Worm (Caenorhabditis elegans) whole organism, young adult: ENCODE measurements around the gene catp-2.

Experiments used
- B0336.3 ChIP-seq: fragments of 200-800 bp; sonication (Bioruptor generic); IDR thresholded peaks from 2 replicates; pipeline ENCODE4 v1.3.6; 2022; ENCODE audit warnings: missing genetic modification characterization, missing compliant biosample characterization
- C17E4.6 ChIP-seq: fragments of 200-800 bp; sonication (Bioruptor generic); IDR thresholded peaks from 2 replicates; pipeline ENCODE4 v1.3.6; 2022; ENCODE audit warnings: missing genetic modification reagents, missing genetic modification characterization, missing compliant biosample characterization
- F23B12.7 ChIP-seq: sonication (generic microtip); optimal IDR thresholded peaks from 2 replicates; lab custom pipeline; 2017; ENCODE audit warnings: missing genetic modification characterization, mild to moderate bottlenecking, missing compliant biosample characterization, antibody characterized with exemption, moderate library complexity; ENCODE audit not compliant: insufficient read depth
- F55B11.4 ChIP-seq: sonication (generic microtip); optimal IDR thresholded peaks from 2 replicates; lab custom pipeline; 2016; ENCODE audit warnings: missing compliant biosample characterization, missing genetic modification characterization, borderline replicate concordance; ENCODE audit not compliant: insufficient read depth
- F57A8.1 ChIP-seq: fragments of 200-800 bp; sonication (Bioruptor generic); optimal IDR thresholded peaks from 2 replicates; lab custom pipeline; 2018; ENCODE audit warnings: mild to moderate bottlenecking, missing genetic modification characterization, moderate library complexity, missing compliant biosample characterization
- Y56A3A.18 ChIP-seq: fragments of 200-800 bp; sonication (Bioruptor generic); IDR thresholded peaks from 2 replicates; pipeline ENCODE4 v1.3.6; 2022; ENCODE audit warnings: missing genetic modification reagents, missing genetic modification characterization, missing compliant biosample characterization
- aptf-2 ChIP-seq: fragments of 200-800 bp; sonication (Bioruptor generic); conservative IDR thresholded peaks from 2 replicates; pipeline ENCODE4 v1.3.6; 2022; ENCODE audit warnings: missing genetic modification reagents, missing genetic modification characterization, missing compliant biosample characterization
- attf-6 ChIP-seq: fragments of 200-800 bp; sonication (Bioruptor generic); IDR thresholded peaks from 2 replicates; pipeline ENCODE4 v1.3.6; 2022; ENCODE audit warnings: missing genetic modification reagents, missing genetic modification characterization, missing compliant biosample characterization
- bed-2 ChIP-seq: fragments of 200-800 bp; sonication (Bioruptor generic); IDR thresholded peaks from 2 replicates; pipeline ENCODE4 v1.3.6; 2022; ENCODE audit warnings: missing genetic modification reagents, missing genetic modification characterization, missing compliant biosample characterization
- ccch-3 ChIP-seq: fragments of 200-800 bp; sonication (Bioruptor generic); optimal IDR thresholded peaks from 2 replicates; lab custom pipeline; 2018; ENCODE audit warnings: mild to moderate bottlenecking, missing genetic modification characterization, missing compliant biosample characterization
- ceh-100 ChIP-seq: fragments of 200-800 bp; sonication (Bioruptor generic); IDR thresholded peaks from 2 replicates; pipeline ENCODE4 v1.3.6; 2022; ENCODE audit warnings: missing genetic modification reagents, missing genetic modification characterization, missing compliant biosample characterization
- egl-44 ChIP-seq: fragments of 200-800 bp; sonication (Bioruptor generic); IDR thresholded peaks from 2 replicates; pipeline ENCODE4 v1.3.6; 2022; ENCODE audit warnings: missing genetic modification reagents, missing genetic modification characterization, missing compliant biosample characterization
- ets-4 ChIP-seq: fragments of 200-800 bp; sonication (Bioruptor generic); optimal IDR thresholded peaks from 2 replicates; lab custom pipeline; 2018; ENCODE audit warnings: mild to moderate bottlenecking, missing genetic modification characterization, missing compliant biosample characterization
- him-1 ChIP-seq: sonication (generic microtip); optimal IDR thresholded peaks from 2 replicates; lab custom pipeline; 2016; ENCODE audit warnings: missing genotype, missing genetic modification reagents, missing genetic modification characterization, missing compliant biosample characterization
- hmg-20 ChIP-seq: fragments of 200-800 bp; sonication (Bioruptor generic); IDR thresholded peaks from 2 replicates; pipeline ENCODE4 v1.3.6; 2022; ENCODE audit warnings: missing genetic modification reagents, missing genetic modification characterization, missing compliant biosample characterization
- hrde-1 ChIP-seq: sonication (generic microtip); optimal IDR thresholded peaks from 2 replicates; lab custom pipeline; 2016; ENCODE audit warnings: missing genetic modification characterization, mild to moderate bottlenecking, missing compliant biosample characterization, moderate library complexity, missing genotype, missing genetic modification reagents, borderline replicate concordance
- lag-1 ChIP-seq: fragments of 200-800 bp; sonication (Bioruptor generic); IDR thresholded peaks from 2 replicates; pipeline ENCODE4 v1.3.6; 2022; ENCODE audit warnings: missing genetic modification reagents, missing genetic modification characterization, missing compliant biosample characterization
- lin-26 ChIP-seq: fragments of 200-800 bp; sonication (Bioruptor generic); IDR thresholded peaks from 2 replicates; pipeline ENCODE4 v1.3.6; 2022; ENCODE audit warnings: missing genetic modification reagents, missing genetic modification characterization, missing compliant biosample characterization
- lin-35 ChIP-seq, 3 experiments: fragments of 150-350 bp in 2 of 3; sonication (generic microtip) in 1 of 3; optimal IDR thresholded peaks; 2 replicates each; lab custom pipeline; 2014 to 2018; ENCODE audit warnings: missing biosample characterization in 3 of 3, missing genetic modification characterization in 3 of 3, missing genetic modification reagents in 3 of 3
- lin-40 ChIP-seq: sonication (generic microtip); optimal IDR thresholded peaks from 2 replicates; lab custom pipeline; 2016; ENCODE audit warnings: missing genetic modification characterization, mild to moderate bottlenecking, missing compliant biosample characterization, missing genotype, missing genetic modification reagents
- mcd-1 ChIP-seq: fragments of 200-800 bp; sonication (Bioruptor generic); IDR thresholded peaks from 2 replicates; pipeline ENCODE4 v1.3.6; 2022; ENCODE audit warnings: missing genetic modification reagents, missing genetic modification characterization, missing compliant biosample characterization
- mes-4 ChIP-seq: sonication (generic microtip); optimal IDR thresholded peaks from 2 replicates; lab custom pipeline; 2016; ENCODE audit warnings: missing genotype, missing genetic modification characterization, missing compliant biosample characterization
- nfya-1 ChIP-seq: sonication (generic microtip); optimal IDR thresholded peaks from 2 replicates; lab custom pipeline; 2017; ENCODE audit warnings: antibody characterized with exemption, missing compliant biosample characterization, missing genetic modification characterization, borderline replicate concordance; ENCODE audit not compliant: insufficient read depth
- nfyb-1 ChIP-seq: fragments of 200-800 bp; sonication (Bioruptor generic); IDR thresholded peaks from 2 replicates; pipeline ENCODE4 v1.3.6; 2022; ENCODE audit warnings: missing genetic modification reagents, missing genetic modification characterization, missing compliant biosample characterization
- nhr-120 ChIP-seq: fragments of 200-800 bp; sonication (Bioruptor generic); IDR thresholded peaks from 2 replicates; pipeline ENCODE4 v1.3.6; 2022; ENCODE audit warnings: missing genetic modification characterization, missing compliant biosample characterization
- nhr-179 ChIP-seq: sonication (generic microtip); optimal IDR thresholded peaks from 2 replicates; lab custom pipeline; 2016; ENCODE audit warnings: mild to moderate bottlenecking, missing genetic modification characterization, missing compliant biosample characterization
- nhr-80 ChIP-seq: sonication (generic microtip); optimal IDR thresholded peaks from 2 replicates; lab custom pipeline; 2016; ENCODE audit warnings: missing genetic modification characterization, missing compliant biosample characterization
- pbrm-1 ChIP-seq: fragments of 200-800 bp; sonication (Bioruptor generic); IDR thresholded peaks from 2 replicates; pipeline ENCODE4 v1.3.6; 2022; ENCODE audit warnings: missing genetic modification reagents, missing genetic modification characterization, missing compliant biosample characterization
- rec-8 ChIP-seq, 2 experiments: sonication (generic microtip); optimal IDR thresholded peaks; 2 replicates each; lab custom pipeline; 2016; ENCODE audit warnings: mild to moderate bottlenecking in 2 of 2, missing genetic modification characterization in 2 of 2, missing genetic modification reagents in 2 of 2, missing genotype in 2 of 2, missing biosample characterization in 1 of 2, missing compliant biosample characterization in 1 of 2, moderate library complexity in 1 of 2
- sdz-38 ChIP-seq: sonication (generic microtip); optimal IDR thresholded peaks from 2 replicates; lab custom pipeline; 2016; ENCODE audit warnings: missing genotype, missing genetic modification characterization, missing compliant biosample characterization
- tlf-1 ChIP-seq: fragments of 200-800 bp; sonication (Bioruptor generic); optimal IDR thresholded peaks from 2 replicates; lab custom pipeline; 2018; ENCODE audit warnings: mild to moderate bottlenecking, missing genetic modification characterization, missing compliant biosample characterization
- unc-62 ChIP-seq: fragments of 150-350 bp; optimal IDR thresholded peaks from 2 replicates; lab custom pipeline; 2014; ENCODE audit warnings: missing biosample characterization, missing genetic modification reagents, missing genetic modification characterization
- zfh-2 ChIP-seq: fragments of 200-800 bp; sonication (Bioruptor generic); conservative IDR thresholded peaks from 2 replicates; pipeline ENCODE4 v1.3.6; 2022; ENCODE audit warnings: missing genetic modification reagents, missing genetic modification characterization, missing compliant biosample characterization
- ztf-18 ChIP-seq: sonication (generic microtip); optimal IDR thresholded peaks from 2 replicates; lab custom pipeline; 2016; ENCODE audit warnings: missing genotype, mild to moderate bottlenecking, missing genetic modification characterization, missing compliant biosample characterization
- ztf-25 ChIP-seq: fragments of 200-800 bp; sonication (Bioruptor generic); IDR thresholded peaks from 2 replicates; pipeline ENCODE4 v1.3.6; 2022; ENCODE audit warnings: missing genetic modification reagents, missing genetic modification characterization, missing compliant biosample characterization
- ztf-6 ChIP-seq: fragments of 200-800 bp; sonication (Bioruptor generic); IDR thresholded peaks from 2 replicates; pipeline ENCODE4 v1.3.6; 2022; ENCODE audit warnings: missing genetic modification reagents, missing genetic modification characterization, missing compliant biosample characterization

Gene catp-2

ce11 chrV:4948635-4949034 is 14.1 kb downstream of the catp-2 start, which contains the start of gene str-209:
TSS of gene str-209 (plus strand) at chrV:4948935.
- TF ChIP-seq unc-62 (GFP tag; lab: Kevin White, UChicago), result no peak
- TF ChIP-seq him-1 (tag; lab: Kevin White, UChicago), result no peak
- no peak for TF ChIP-seq lin-35 (GFP tag; optimal IDR thresholded peaks at IDR 0.05; lab: Kevin White, UChicago)
- TF ChIP-seq lag-1 (GFP tag; lab: Robert Waterston, UW), result no peak
- TF ChIP-seq hmg-20 (GFP tag; lab: Robert Waterston, UW), result no peak
- TF ChIP-seq Y56A3A.18 (GFP tag; lab: Robert Waterston, UW), result no peak
- no peak for TF ChIP-seq C17E4.6 (GFP tag; lab: Robert Waterston, UW)
- TF ChIP-seq mes-4 (tag; lab: Kevin White, UChicago), result no peak
- TF ChIP-seq bed-2 (GFP tag; lab: Robert Waterston, UW), result no peak
- no peak for TF ChIP-seq rec-8 (tag; optimal IDR thresholded peaks at IDR 0.05; lab: Kevin White, UChicago)
- TF ChIP-seq nhr-179, result no peak
- TF ChIP-seq nhr-120 (GFP tag; lab: Robert Waterston, UW), result no peak
- no peak for TF ChIP-seq ceh-100 (GFP tag; lab: Robert Waterston, UW)
- TF ChIP-seq egl-44, result no peak
- no peak for TF ChIP-seq nhr-80 (tag; lab: Kevin White, UChicago)
- TF ChIP-seq mcd-1 (GFP tag; lab: Robert Waterston, UW), result no peak
- TF ChIP-seq hrde-1 (tag; lab: Kevin White, UChicago), result no peak
- TF ChIP-seq ztf-18 (tag; lab: Kevin White, UChicago), result no peak
- no peak for TF ChIP-seq F55B11.4
- TF ChIP-seq, all 124 proteins: peak for 0

ce11 chrV:4951434-4951833 is 16.9 kb downstream of the catp-2 start, which contains the start of gene str-207:
TSS of gene str-207 (plus strand) at chrV:4951734.
- no peak for TF ChIP-seq tlf-1 (GFP tag; lab: Kevin White, UChicago)
- no peak for TF ChIP-seq F57A8.1
- TF ChIP-seq ccch-3 (GFP tag; lab: Kevin White, UChicago), result no peak
- no peak for TF ChIP-seq nfya-1 (tag; lab: Kevin White, UChicago)
- TF ChIP-seq attf-6 (GFP tag; lab: Robert Waterston, UW), result no peak
- no peak for TF ChIP-seq ets-4
- TF ChIP-seq aptf-2, result no peak
- TF ChIP-seq lin-40 (tag; lab: Kevin White, UChicago), result no peak
- TF ChIP-seq B0336.3, result no peak
- no peak for TF ChIP-seq zfh-2 (GFP tag; lab: Robert Waterston, UW)
- TF ChIP-seq pbrm-1 (GFP tag; lab: Robert Waterston, UW), result no peak
- no peak for TF ChIP-seq ztf-25 (GFP tag; lab: Robert Waterston, UW)

ce11 chrV:4956529-4956928 is 22.0 kb downstream of the catp-2 start, which contains the start of gene str-208:
TSS of gene str-208 (plus strand) at chrV:4956829.
- TF ChIP-seq nfyb-1 (GFP tag; lab: Robert Waterston, UW) (no peak), lin-26 (GFP tag; lab: Robert Waterston, UW) (no peak), F23B12.7 (no peak), sdz-38 (tag; lab: Kevin White, UChicago) (no peak), ztf-6 (GFP tag; lab: Robert Waterston, UW) (no peak)
- TF ChIP-seq, all 124 proteins: peak for 0
